Worm (Caenorhabditis elegans) whole organism, L3 larva: Measurements from ENCODE around the gene F31B12.3.

ENCODE experiments used
- lsy-12 ChIP-seq: sonication (generic microtip); optimal IDR thresholded peaks from 2 replicates; lab custom pipeline; 2016; ENCODE audit warnings: mild to moderate bottlenecking, missing genetic modification characterization, missing compliant biosample characterization
- nhr-23 ChIP-seq: fragments of 150-350 bp; optimal IDR thresholded peaks from 2 replicates; lab custom pipeline; 2014; ENCODE audit warnings: missing biosample characterization, missing genetic modification reagents, missing genetic modification characterization
- nhr-67 ChIP-seq: fragments of 150-350 bp; optimal IDR thresholded peaks from 2 replicates; lab custom pipeline; 2014; ENCODE audit warnings: missing biosample characterization, missing genetic modification characterization
- nhr-77 ChIP-seq: fragments of 150-350 bp; optimal IDR thresholded peaks from 2 replicates; lab custom pipeline; 2014; ENCODE audit warnings: missing biosample characterization, missing genetic modification characterization
- unc-62 ChIP-seq: fragments of 150-350 bp; sonication (generic microtip); optimal IDR thresholded peaks from 4 replicates; lab custom pipeline; 2014; ENCODE audit warnings: missing biosample characterization, missing genetic modification reagents, missing genetic modification characterization
- ztf-11 ChIP-seq: fragments of 150-350 bp; optimal IDR thresholded peaks from 2 replicates; lab custom pipeline; 2014; ENCODE audit warnings: missing biosample characterization, missing genetic modification characterization

ce11 chrX:10780542-10781266 is 39.7 kb downstream of the F31B12.3 start:
- no peak for TF ChIP-seq unc-62 (GFP tag; lab: Kevin White, UChicago)
- TF ChIP-seq nhr-77 (tag; lab: Kevin White, UChicago): no peak
- no peak for TF ChIP-seq nhr-67
- no peak for TF ChIP-seq ztf-11 (tag; lab: Kevin White, UChicago)
- TF ChIP-seq lsy-12 (tag; lab: Kevin White, UChicago): no peak
- no peak for TF ChIP-seq nhr-23 (tag; lab: Kevin White, UChicago)
